Worm (Caenorhabditis elegans) whole organism, L3 larva: ENCODE measurements around the gene T22C8.3.

Source experiments
- ama-1 ChIP-seq: fragments of 150-350 bp; optimal IDR thresholded peaks from 2 replicates; lab custom pipeline; 2018
- ceh-28 ChIP-seq: fragments of 150-350 bp; optimal IDR thresholded peaks from 2 replicates; lab custom pipeline; 2014; ENCODE audit warnings: missing biosample characterization, missing genetic modification reagents, missing genetic modification characterization
- ceh-9 ChIP-seq: sonication (generic microtip); optimal IDR thresholded peaks from 2 replicates; lab custom pipeline; 2018; ENCODE audit warnings: missing biosample characterization, missing genetic modification characterization
- daf-12 ChIP-seq: fragments of 150-350 bp; optimal IDR thresholded peaks from 2 replicates; lab custom pipeline; 2014; ENCODE audit warnings: missing biosample characterization, missing genetic modification reagents, missing genetic modification characterization
- elt-1 ChIP-seq: fragments of 150-350 bp; optimal IDR thresholded peaks from 2 replicates; lab custom pipeline; 2014; ENCODE audit warnings: missing biosample characterization, missing genetic modification characterization
- nhr-11 ChIP-seq: fragments of 150-350 bp; optimal IDR thresholded peaks from 2 replicates; lab custom pipeline; 2014; ENCODE audit warnings: missing biosample characterization, missing genetic modification characterization
- pqm-1 ChIP-seq: fragments of 150-350 bp; optimal IDR thresholded peaks from 2 replicates; lab custom pipeline; 2017; ENCODE audit warnings: missing biosample characterization, missing genetic modification characterization, inconsistent platforms
- tbx-2 ChIP-seq: sonication (generic microtip); optimal IDR thresholded peaks from 2 replicates; lab custom pipeline; 2016; ENCODE audit warnings: mild to moderate bottlenecking, missing genetic modification characterization, missing compliant biosample characterization
- unc-62 ChIP-seq: fragments of 150-350 bp; sonication (generic microtip); optimal IDR thresholded peaks from 4 replicates; lab custom pipeline; 2014; ENCODE audit warnings: missing biosample characterization, missing genetic modification reagents, missing genetic modification characterization

DNA sequence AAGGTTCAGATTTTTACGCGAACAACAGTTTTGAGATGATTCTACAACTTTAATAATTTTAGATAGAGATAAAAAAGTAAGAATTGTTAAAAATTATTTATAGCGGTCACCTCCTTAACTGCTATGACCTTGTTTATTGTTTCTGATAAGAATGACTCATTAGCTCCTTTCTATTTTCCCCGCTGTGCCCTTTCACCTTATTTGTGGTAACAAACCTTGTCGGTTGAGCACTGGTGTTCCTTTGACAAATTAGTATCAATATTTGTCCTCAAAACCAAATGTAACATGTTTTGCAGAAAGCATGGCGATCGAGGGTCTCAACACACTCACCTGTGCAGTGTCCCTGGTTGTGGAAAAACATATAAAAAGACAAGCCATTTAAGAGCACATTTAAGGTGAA lies 4.8 kb upstream of the T22C8.3 start:
- TF ChIP-seq nhr-11 (tag; lab: Kevin White, UChicago) (no peak), elt-1 (tag; lab: Kevin White, UChicago) (no peak), ceh-28 (no peak), tbx-2 (tag; lab: Kevin White, UChicago) (no peak), ama-1 (lab: Kevin White, UChicago) (no peak), unc-62 (GFP tag; lab: Kevin White, UChicago) (no peak), daf-12 (no peak), ceh-9 (tag; lab: Kevin White, UChicago) (no peak), pqm-1 (tag; lab: Kevin White, UChicago) (no peak)
